Worm (Caenorhabditis elegans) whole organism, early embryonic: ENCODE data around the gene zmp-5.

Experiments used
- B0310.2 ChIP-seq: sonication (generic microtip); optimal IDR thresholded peaks from 2 replicates; lab custom pipeline; 2016; ENCODE audit warnings: mild to moderate bottlenecking, missing genetic modification characterization, missing compliant biosample characterization
- ama-1 ChIP-seq: fragments of 150-350 bp; optimal IDR thresholded peaks from 2 replicates; lab custom pipeline; 2014
- flt-1 ChIP-seq: fragments of 200-800 bp; sonication (Bioruptor generic); IDR thresholded peaks from 2 replicates; pipeline ENCODE4 v1.3.6; 2022; ENCODE audit warnings: missing genetic modification characterization, missing compliant biosample characterization
- hmg-4 ChIP-seq: fragments of 200-800 bp; sonication (Bioruptor generic); optimal IDR thresholded peaks from 2 replicates; lab custom pipeline; 2018; ENCODE audit warnings: mild to moderate bottlenecking, missing genetic modification characterization, missing compliant biosample characterization
- sea-1 ChIP-seq: fragments of 200-800 bp; sonication (Bioruptor generic); conservative IDR thresholded peaks from 2 replicates; pipeline ENCODE4 v1.3.6; 2022; ENCODE audit warnings: missing genetic modification characterization, missing compliant biosample characterization
- tbx-37 ChIP-seq: fragments of 200-800 bp; sonication (Bioruptor generic); conservative IDR thresholded peaks from 2 replicates; pipeline ENCODE4 v1.3.6; 2022; ENCODE audit warnings: missing genetic modification reagents, missing genetic modification characterization, missing compliant biosample characterization

DNA sequence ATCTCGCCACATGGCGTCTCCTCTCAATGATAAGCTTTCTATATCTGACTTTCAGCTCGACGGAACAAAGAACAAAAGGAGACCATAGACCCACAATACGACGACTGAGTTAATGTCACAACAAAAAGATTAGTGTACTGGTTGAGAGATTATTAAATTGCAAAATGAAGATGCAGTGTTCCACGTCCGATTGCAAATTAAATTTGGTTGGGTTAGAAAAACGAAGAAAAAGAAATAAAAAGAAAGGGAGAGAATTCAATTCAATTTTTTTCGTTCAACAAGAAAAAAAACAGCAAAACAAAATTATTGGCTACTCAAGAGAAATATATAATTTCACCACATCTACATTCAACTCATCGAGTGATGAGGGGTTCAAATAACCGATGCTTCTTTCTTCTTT, 15.5 kb upstream of the zmp-5 start:
- TF ChIP-seq B0310.2: no peak
- no peak for TF ChIP-seq flt-1 (GFP tag; lab: Robert Waterston, UW)
- no peak for TF ChIP-seq hmg-4 (GFP tag; lab: Kevin White, UChicago)
- TF ChIP-seq sea-1 (GFP tag; lab: Robert Waterston, UW): no peak
- TF ChIP-seq tbx-37 (GFP tag; lab: Robert Waterston, UW): no peak
- no peak for TF ChIP-seq ama-1 (lab: Kevin White, UChicago)
